Worm (Caenorhabditis elegans) whole organism, L4 larva: Measurements from ENCODE around the gene uroc-1.

Experiments used
- F49E8.2 ChIP-seq: sonication (generic microtip); optimal IDR thresholded peaks from 2 replicates; lab custom pipeline; 2016; ENCODE audit warnings: missing compliant biosample characterization, mild to moderate bottlenecking, missing genetic modification characterization, borderline replicate concordance
- ceh-28 ChIP-seq: fragments of 150-350 bp; optimal IDR thresholded peaks from 2 replicates; lab custom pipeline; 2014; ENCODE audit warnings: missing biosample characterization, missing genetic modification reagents, missing genetic modification characterization
- ces-1 ChIP-seq: fragments of 150-350 bp; sonication (generic microtip); optimal IDR thresholded peaks from 4 replicates; lab custom pipeline; 2014; ENCODE audit warnings: missing biosample characterization, missing genetic modification reagents, missing genetic modification characterization
- daf-12 ChIP-seq: fragments of 150-350 bp; optimal IDR thresholded peaks from 2 replicates; lab custom pipeline; 2014; ENCODE audit warnings: missing biosample characterization, missing genetic modification reagents, missing genetic modification characterization
- dmd-8 ChIP-seq: fragments of 200-800 bp; sonication (Bioruptor generic); IDR thresholded peaks from 2 replicates; pipeline ENCODE4 v1.3.6; 2022; ENCODE audit warnings: missing genetic modification characterization, missing compliant biosample characterization
- fkh-10 ChIP-seq: fragments of 150-350 bp; optimal IDR thresholded peaks from 2 replicates; lab custom pipeline; 2014; ENCODE audit warnings: missing biosample characterization, missing genetic modification reagents, missing genetic modification characterization
- fos-1 ChIP-seq: fragments of 150-350 bp; optimal IDR thresholded peaks from 2 replicates; lab custom pipeline; 2014; ENCODE audit warnings: missing biosample characterization, missing genetic modification characterization
- lin-39 ChIP-seq: fragments of 150-350 bp; optimal IDR thresholded peaks from 2 replicates; lab custom pipeline; 2014; ENCODE audit warnings: missing biosample characterization, missing genetic modification reagents, missing genetic modification characterization
- nhr-42 ChIP-seq: fragments of 200-800 bp; sonication (Bioruptor generic); IDR thresholded peaks from 2 replicates; pipeline ENCODE4 v1.3.6; 2022; ENCODE audit warnings: missing genetic modification characterization, missing compliant biosample characterization
- pqm-1 ChIP-seq: sonication (generic microtip); optimal IDR thresholded peaks from 2 replicates; lab custom pipeline; 2017; ENCODE audit warnings: missing biosample characterization, missing genetic modification characterization
- set-16 ChIP-seq: fragments of 200-800 bp; sonication (Bioruptor generic); IDR thresholded peaks from 2 replicates; pipeline ENCODE4 v1.3.6; 2022; ENCODE audit warnings: missing genetic modification reagents, missing genetic modification characterization, missing compliant biosample characterization
- snpc-4 ChIP-seq: fragments of 150-350 bp; optimal IDR thresholded peaks from 2 replicates; lab custom pipeline; 2014; ENCODE audit warnings: missing biosample characterization, missing genetic modification characterization
- unc-130 ChIP-seq: sonication (generic microtip); optimal IDR thresholded peaks from 2 replicates; lab custom pipeline; 2016; ENCODE audit warnings: missing genetic modification reagents, missing genetic modification characterization, missing compliant biosample characterization
- zag-1 ChIP-seq: fragments of 150-350 bp; optimal IDR thresholded peaks from 2 replicates; lab custom pipeline; 2014; ENCODE audit warnings: missing biosample characterization, missing genetic modification characterization

DNA sequence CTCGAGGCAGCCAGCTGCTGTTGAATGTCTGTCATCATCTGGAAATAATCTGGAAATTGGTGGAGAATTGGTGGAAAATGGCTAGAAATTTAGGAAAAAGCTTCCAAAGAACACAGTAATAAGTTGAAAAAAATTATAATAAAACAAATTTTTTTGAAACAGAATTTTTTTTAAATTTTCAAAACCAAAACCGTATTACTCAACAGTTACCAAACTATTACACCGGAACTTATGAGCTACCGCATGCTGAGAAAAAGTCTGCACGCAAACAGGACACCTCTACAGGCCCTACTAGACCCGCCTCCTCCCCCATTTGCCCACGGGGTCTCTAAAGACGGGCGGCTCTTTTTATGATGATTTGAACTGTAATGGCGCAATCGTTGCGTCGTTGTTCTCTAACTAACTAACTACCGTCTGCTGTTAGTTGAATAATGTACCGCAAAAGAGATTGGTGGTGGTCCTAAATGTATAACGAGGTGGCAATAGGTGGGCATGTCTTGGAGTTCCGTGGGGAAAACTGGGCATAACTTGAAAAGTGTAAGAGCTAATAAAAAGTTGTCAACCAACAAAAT lies 36.8 kb downstream of the uroc-1 start, which contains the start of gene zip-7:
- no peak for TF ChIP-seq unc-130 (GFP tag; lab: Kevin White, UChicago)
- no peak for TF ChIP-seq pqm-1
- TF ChIP-seq daf-12 (tag; lab: Kevin White, UChicago) = no peak
- TF ChIP-seq ces-1 = no peak
- no peak for TF ChIP-seq F49E8.2 (tag; lab: Kevin White, UChicago)
- TF ChIP-seq set-16 = no peak
- TF ChIP-seq nhr-42 = no peak
- no peak for TF ChIP-seq dmd-8 (GFP tag; lab: Robert Waterston, UW)
- TF ChIP-seq zag-1 = no peak
- no peak for TF ChIP-seq lin-39 (tag; lab: Kevin White, UChicago)
- no peak for TF ChIP-seq ceh-28 (tag; lab: Kevin White, UChicago)
- TF ChIP-seq fkh-10 (GFP tag; lab: Kevin White, UChicago) = no peak
- no peak for TF ChIP-seq snpc-4 (tag; lab: Kevin White, UChicago)
- TF ChIP-seq fos-1 = no peak
